Worm (Caenorhabditis elegans) whole organism, midembryonic: ENCODE data around the gene lin-7.

Source experiments
- flt-1 ChIP-seq: fragments of 200-800 bp; sonication (Bioruptor generic); IDR thresholded peaks from 2 replicates; pipeline ENCODE4 v1.3.6; 2022; ENCODE audit warnings: missing genetic modification characterization, missing compliant biosample characterization
- tab-1 ChIP-seq: fragments of 200-800 bp; sonication (Bioruptor generic); IDR thresholded peaks from 2 replicates; pipeline ENCODE4 v1.3.6; 2022; ENCODE audit warnings: missing genetic modification characterization, missing compliant biosample characterization

DNA sequence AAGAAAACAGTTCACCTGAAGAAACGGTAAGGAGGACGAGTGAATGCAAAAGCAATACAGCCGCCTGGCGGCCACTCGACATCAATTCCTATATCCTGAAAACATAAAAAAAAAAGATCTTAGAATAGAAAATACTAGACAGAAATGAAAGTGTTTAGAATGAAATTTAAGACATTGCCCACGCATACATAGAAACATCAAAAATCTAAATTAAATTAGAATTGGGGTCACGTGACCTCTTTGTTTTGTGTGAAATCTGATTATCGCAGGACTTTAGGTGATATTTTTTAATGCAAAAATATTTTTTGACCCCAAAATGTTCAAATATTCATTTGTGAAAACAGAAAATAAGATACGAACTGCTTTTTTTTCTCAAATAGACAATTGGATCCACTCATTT lies 28.6 kb upstream of the lin-7 start, which contains the start of gene acr-20:
- TF ChIP-seq tab-1 (no peak), flt-1 (no peak)
